Fruit fly (Drosophila melanogaster) whole organism, embryonic: ENCODE results near the gene Hel25E.

Experiments used
- CG10431 ChIP-seq: fragments of 200-800 bp; sonication (Bioruptor generic); optimal IDR thresholded peaks from 3 replicates; lab custom pipeline; 2018; ENCODE audit warnings: missing biosample characterization, mild to moderate bottlenecking, missing genetic modification characterization
- CG4360 ChIP-seq: fragments of 200-800 bp; sonication (Bioruptor generic); IDR thresholded peaks from 2 replicates; pipeline ENCODE4 v1.3.6; 2022; ENCODE audit warnings: missing biosample characterization, missing genetic modification characterization
- CrebB ChIP-seq: fragments of 200-800 bp; sonication (Bioruptor generic); optimal IDR thresholded peaks from 3 replicates; lab custom pipeline; 2018; ENCODE audit warnings: missing biosample characterization, mild to moderate bottlenecking, missing genetic modification characterization
- Deaf1 ChIP-seq: fragments of 200-800 bp; optimal IDR thresholded peaks from 3 replicates; lab custom pipeline; 2019; ENCODE audit warnings: missing biosample characterization, mild to moderate bottlenecking, missing genetic modification characterization, moderate library complexity
- ERR ChIP-seq: fragments of 200-800 bp; sonication (Bioruptor generic); optimal IDR thresholded peaks from 2 replicates; lab custom pipeline; 2016; ENCODE audit warnings: missing biosample characterization, missing genetic modification characterization
- Stat92E ChIP-seq, 3 experiments: fragments of >200 bp in 2 of 3; fragments of 200-800 bp in 1 of 3; sonication (Bioruptor generic) in 1 of 3; optimal IDR thresholded peaks; 2 replicates each; lab custom pipeline; 2017 to 2019; ENCODE audit warnings: missing biosample characterization in 3 of 3, missing genetic modification characterization in 3 of 3, mild to moderate bottlenecking in 1 of 3, moderate library complexity in 1 of 3
- aop ChIP-seq: fragments of 200-800 bp; sonication (Bioruptor generic); IDR thresholded peaks from 2 replicates; pipeline ENCODE4 v1.3.6; 2022; ENCODE audit warnings: missing biosample characterization, missing genetic modification characterization
- ems ChIP-seq: fragments of 200-800 bp; sonication (Bioruptor generic); optimal IDR thresholded peaks from 3 replicates; lab custom pipeline; 2016; ENCODE audit warnings: missing biosample characterization, missing genetic modification characterization
- tio ChIP-seq: fragments of 200-800 bp; sonication (Bioruptor generic); optimal IDR thresholded peaks from 2 replicates; lab custom pipeline; 2017; ENCODE audit warnings: missing biosample characterization, missing genetic modification characterization, inconsistent platforms
- tx ChIP-seq: fragments of 200-800 bp; sonication (Bioruptor generic); optimal IDR thresholded peaks from 2 replicates; lab custom pipeline; 2016; ENCODE audit warnings: missing biosample characterization, missing genetic modification characterization
- unc-4 ChIP-seq: fragments of 200-800 bp; sonication (Bioruptor generic); IDR thresholded peaks from 2 replicates; pipeline ENCODE4 v1.3.6; 2022; ENCODE audit warnings: missing biosample characterization, missing genetic modification characterization; ENCODE audit not compliant: partially characterized antibody

DNA sequence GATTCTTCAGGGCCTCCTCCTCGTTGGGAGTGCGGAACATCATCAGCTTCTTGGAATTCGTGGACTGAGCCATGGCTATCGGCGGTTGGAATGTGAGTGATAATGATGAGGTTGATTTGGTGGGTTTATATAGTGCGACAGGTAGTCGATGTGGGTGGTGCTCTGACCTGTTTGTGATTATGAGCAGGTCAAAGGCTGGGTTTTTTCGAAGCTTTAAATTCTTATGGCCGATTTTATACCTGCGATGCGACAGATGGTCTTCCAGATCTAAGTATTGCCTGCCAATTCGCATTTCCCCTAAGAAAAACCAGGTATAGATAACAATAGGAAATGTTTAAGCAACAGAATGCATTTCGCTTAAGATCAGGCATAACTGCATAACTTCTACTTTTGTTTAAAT is 8.6 kb upstream of the Hel25E start, which contains the start of gene CG14014:
- TF ChIP-seq CG4360 (GFP tag; lab: Robert Waterston, UW): no peak
- no peak for TF ChIP-seq tio
- no peak for TF ChIP-seq aop (GFP tag; lab: Robert Waterston, UW)
- TF ChIP-seq CG10431 (GFP tag; lab: Kevin White, UChicago): no peak
- no peak for TF ChIP-seq tx (GFP tag; lab: Kevin White, UChicago)
- no peak for TF ChIP-seq ERR (GFP tag; lab: Kevin White, UChicago)
- TF ChIP-seq CrebB (tag; lab: Kevin White, UChicago): no peak
- no peak for TF ChIP-seq Stat92E (GFP tag; optimal IDR thresholded peaks at IDR 0.05; lab: Kevin White, UChicago)
- no peak for TF ChIP-seq unc-4 (GFP tag; lab: Robert Waterston, UW)
- TF ChIP-seq Deaf1 (tag; lab: Kevin White, UChicago): no peak
- TF ChIP-seq ems (GFP tag; lab: Kevin White, UChicago): no peak
